Fruit fly (Drosophila melanogaster) whole organism, embryonic: Measurements from ENCODE around the gene rin.
A peak's percentile ranks its signal among the peaks of the same experiment; 100 is the strongest.

ENCODE experiments used
- CG11398 ChIP-seq: fragments of 200-800 bp; sonication (Bioruptor generic); optimal IDR thresholded peaks from 2 replicates; lab custom pipeline; 2016; ENCODE audit warnings: missing biosample characterization, missing genetic modification characterization
- CG11504 ChIP-seq: fragments of 200-800 bp; sonication (Bioruptor generic); optimal IDR thresholded peaks from 3 replicates; lab custom pipeline; 2019; ENCODE audit warnings: missing biosample characterization, mild to moderate bottlenecking, missing genetic modification characterization, moderate library complexity
- CG14667 ChIP-seq: fragments of 200-800 bp; sonication (Bioruptor generic); IDR thresholded peaks from 2 replicates; pipeline ENCODE4 v1.3.6; 2022; ENCODE audit warnings: missing biosample characterization, missing genetic modification characterization
- CG17912 ChIP-seq: fragments of 200-800 bp; sonication (Bioruptor generic); optimal IDR thresholded peaks from 2 replicates; lab custom pipeline; 2018; ENCODE audit warnings: missing biosample characterization, mild to moderate bottlenecking, missing genetic modification characterization
- Dek ChIP-seq: fragments of 200-800 bp; sonication (Bioruptor generic); optimal IDR thresholded peaks from 3 replicates; lab custom pipeline; 2019; ENCODE audit warnings: missing biosample characterization, mild to moderate bottlenecking, missing genetic modification characterization, moderate library complexity
- Fer3 ChIP-seq: fragments of 200-800 bp; sonication (Bioruptor generic); optimal IDR thresholded peaks from 2 replicates; lab custom pipeline; 2018; ENCODE audit warnings: missing biosample characterization, mild to moderate bottlenecking, missing genetic modification characterization, moderate library complexity
- Gug ChIP-seq: fragments of 200-800 bp; sonication (Bioruptor generic); IDR thresholded peaks from 4 replicates; pipeline ENCODE4 v1.3.6; 2022; ENCODE audit warnings: missing biosample characterization, missing genetic modification characterization
- Lhr ChIP-seq: fragments of 200-800 bp; sonication (Bioruptor generic); optimal IDR thresholded peaks from 3 replicates; lab custom pipeline; 2017; ENCODE audit warnings: mild to moderate bottlenecking, missing biosample characterization, missing genetic modification reagents, missing genetic modification characterization
- amos ChIP-seq: fragments of 200-800 bp; sonication (Bioruptor generic); IDR thresholded peaks from 2 replicates; pipeline ENCODE4 v1.3.6; 2022; ENCODE audit warnings: missing biosample characterization, missing genetic modification characterization; ENCODE audit not compliant: partially characterized antibody
- caup ChIP-seq: fragments of 200-800 bp; sonication (Bioruptor generic); optimal IDR thresholded peaks from 3 replicates; lab custom pipeline; 2017; ENCODE audit warnings: missing biosample characterization, mild to moderate bottlenecking, missing genetic modification characterization, moderate library complexity; ENCODE audit not compliant: severe bottlenecking
- chn ChIP-seq: fragments of 200-800 bp; sonication (Bioruptor generic); optimal IDR thresholded peaks from 2 replicates; lab custom pipeline; 2016; ENCODE audit warnings: missing biosample characterization, missing genetic modification characterization
- hkb ChIP-seq, 2 experiments: fragments of 200-800 bp in 1 of 2; fragments of >200 bp in 1 of 2; sonication (Bioruptor generic) in 1 of 2; IDR thresholded peaks in 1 of 2; optimal IDR thresholded peaks in 1 of 2; 2 replicates each; pipeline versions ENCODE4 v1.3.6 to Lab custom; 2017 to 2022; ENCODE audit warnings: missing biosample characterization in 1 of 2, missing genetic modification characterization in 1 of 2
- tx ChIP-seq: fragments of 200-800 bp; sonication (Bioruptor generic); optimal IDR thresholded peaks from 2 replicates; lab custom pipeline; 2016; ENCODE audit warnings: missing biosample characterization, missing genetic modification characterization

dm6 chr3R:13659865-13660738 is 13.3 kb downstream of the rin start, which contains the start of gene Hrb87F:
- TF ChIP-seq chn (GFP tag; lab: Kevin White, UChicago) (no peak), CG11504 (tag; lab: Kevin White, UChicago) (no peak), CG11398 (GFP tag; lab: Kevin White, UChicago) (no peak), Fer3 (tag; lab: Kevin White, UChicago) (no peak), CG17912 (GFP tag; lab: Kevin White, UChicago) (no peak), tx (GFP tag; lab: Kevin White, UChicago) (no peak), CG14667 (GFP tag; lab: Robert Waterston, UW) (no peak), amos (GFP tag; lab: Robert Waterston, UW) (peak; percentile 25; the same call in 1 of the 2 replicates), Gug (GFP tag; lab: Robert Waterston, UW) (no peak; the same call in 3 of the 4 replicates), Dek (no peak), caup (GFP tag; lab: Kevin White, UChicago) (no peak), hkb (optimal IDR thresholded peaks at IDR 0.05; lab: Kevin White, UChicago) (no peak), hkb (GFP tag; IDR thresholded peaks at IDR 0.05; lab: Robert Waterston, UW) (0 out of 2 replicates have a peak, but pooled peaks have one; percentile 12), Lhr (GFP tag; lab: Kevin White, UChicago) (no peak)
